Worm (Caenorhabditis elegans) whole organism, L4 larva: ENCODE results near the gene F58G11.4.

ENCODE experiments used
- F10B5.3 ChIP-seq: sonication (generic microtip); optimal IDR thresholded peaks from 2 replicates; lab custom pipeline; 2016; ENCODE audit warnings: mild to moderate bottlenecking, missing genetic modification characterization, missing compliant biosample characterization
- F44E2.7 ChIP-seq: fragments of 200-800 bp; sonication (Bioruptor generic); IDR thresholded peaks from 2 replicates; pipeline ENCODE4 v2.1.2; 2022; ENCODE audit warnings: missing genetic modification characterization, missing compliant biosample characterization
- R02D3.7 ChIP-seq: fragments of 150-350 bp; sonication (generic microtip); optimal IDR thresholded peaks from 3 replicates; lab custom pipeline; 2014; ENCODE audit warnings: missing biosample characterization, missing genetic modification characterization
- T26A8.4 ChIP-seq: fragments of 200-800 bp; sonication (Bioruptor generic); IDR thresholded peaks from 2 replicates; pipeline ENCODE4 v1.3.6; 2022; ENCODE audit warnings: missing genetic modification characterization, missing compliant biosample characterization
- Y105C5A.15 ChIP-seq: fragments of 200-800 bp; sonication (Bioruptor generic); IDR thresholded peaks from 2 replicates; pipeline ENCODE4 v1.3.6; 2022; ENCODE audit warnings: missing genetic modification characterization, missing compliant biosample characterization
- ZK546.5 ChIP-seq, 2 experiments: sonication (generic microtip); optimal IDR thresholded peaks; 2 replicates each; lab custom pipeline; 2017; ENCODE audit warnings: missing biosample characterization in 2 of 2, missing genetic modification characterization in 2 of 2
- aly-2 ChIP-seq: sonication (generic microtip); optimal IDR thresholded peaks from 2 replicates; lab custom pipeline; 2018; ENCODE audit warnings: missing biosample characterization, missing genetic modification characterization
- ama-1 ChIP-seq: fragments of 150-350 bp; optimal IDR thresholded peaks from 2 replicates; lab custom pipeline; 2014; ENCODE audit warnings: inconsistent platforms, mixed read lengths
- arid-1 ChIP-seq: fragments of 200-800 bp; sonication (Bioruptor generic); conservative IDR thresholded peaks from 2 replicates; pipeline ENCODE4 v1.3.6; 2022; ENCODE audit warnings: missing genetic modification reagents, missing genetic modification characterization, missing compliant biosample characterization
- ceh-32 ChIP-seq: sonication (generic microtip); optimal IDR thresholded peaks from 2 replicates; lab custom pipeline; 2016; ENCODE audit warnings: mild to moderate bottlenecking, missing genetic modification characterization, missing compliant biosample characterization; ENCODE audit not compliant: poor library complexity
- ces-1 ChIP-seq: fragments of 150-350 bp; sonication (generic microtip); optimal IDR thresholded peaks from 4 replicates; lab custom pipeline; 2014; ENCODE audit warnings: missing biosample characterization, missing genetic modification reagents, missing genetic modification characterization
- cey-2 ChIP-seq: sonication (generic microtip); optimal IDR thresholded peaks from 3 replicates; lab custom pipeline; 2017; ENCODE audit warnings: missing genetic modification characterization, mild to moderate bottlenecking, missing compliant biosample characterization, antibody characterized with exemption, borderline replicate concordance; ENCODE audit not compliant: insufficient read depth
- daf-16 ChIP-seq, 3 experiments: sonication (generic microtip); optimal IDR thresholded peaks; 2 replicates each; lab custom pipeline; 2016 to 2017; ENCODE audit warnings: missing genetic modification characterization in 3 of 3, missing genetic modification reagents in 3 of 3, mild to moderate bottlenecking in 2 of 3, missing compliant biosample characterization in 2 of 3, missing biosample characterization in 1 of 3, moderate library complexity in 1 of 3
- daf-19 ChIP-seq: fragments of 200-800 bp; sonication (Bioruptor generic); conservative IDR thresholded peaks from 2 replicates; pipeline ENCODE4 v1.3.6; 2022; ENCODE audit warnings: missing genetic modification characterization, missing compliant biosample characterization
- daf-8 ChIP-seq: fragments of 200-800 bp; sonication (Bioruptor generic); IDR thresholded peaks from 2 replicates; pipeline ENCODE4 v1.3.6; 2022; ENCODE audit warnings: missing genetic modification characterization, missing compliant biosample characterization
- dmd-6 ChIP-seq: fragments of 200-800 bp; sonication (Bioruptor generic); IDR thresholded peaks from 2 replicates; pipeline ENCODE4 v1.3.6; 2022; ENCODE audit warnings: missing genetic modification reagents, missing genetic modification characterization, missing compliant biosample characterization
- dmd-8 ChIP-seq: fragments of 200-800 bp; sonication (Bioruptor generic); IDR thresholded peaks from 2 replicates; pipeline ENCODE4 v1.3.6; 2022; ENCODE audit warnings: missing genetic modification characterization, missing compliant biosample characterization
- dpl-1 ChIP-seq: fragments of 150-350 bp; optimal IDR thresholded peaks from 2 replicates; lab custom pipeline; 2014; ENCODE audit warnings: missing biosample characterization, missing genetic modification reagents, missing genetic modification characterization
- duxl-1 ChIP-seq: sonication (generic microtip); optimal IDR thresholded peaks from 2 replicates; lab custom pipeline; 2016; ENCODE audit warnings: mild to moderate bottlenecking, missing genetic modification characterization, moderate library complexity, missing compliant biosample characterization; ENCODE audit not compliant: poor library complexity
- egl-43 ChIP-seq: fragments of 200-800 bp; sonication (Bioruptor generic); IDR thresholded peaks from 2 replicates; pipeline ENCODE4 v1.3.6; 2022; ENCODE audit warnings: missing genetic modification reagents, missing genetic modification characterization, missing compliant biosample characterization
- fkh-10 ChIP-seq: fragments of 150-350 bp; optimal IDR thresholded peaks from 2 replicates; lab custom pipeline; 2014; ENCODE audit warnings: missing biosample characterization, missing genetic modification reagents, missing genetic modification characterization
- hif-1 ChIP-seq, 2 experiments: sonication (generic microtip); optimal IDR thresholded peaks; 2 replicates each; lab custom pipeline; 2016 to 2017; ENCODE audit warnings: missing compliant biosample characterization in 2 of 2, missing genetic modification characterization in 2 of 2, missing genetic modification reagents in 2 of 2, missing genotype in 2 of 2, mild to moderate bottlenecking in 1 of 2
- hlh-30 ChIP-seq: sonication (generic microtip); optimal IDR thresholded peaks from 2 replicates; lab custom pipeline; 2017; ENCODE audit warnings: antibody characterized with exemption, mild to moderate bottlenecking, missing genetic modification characterization, missing compliant biosample characterization; ENCODE audit not compliant: insufficient read depth
- lim-7 ChIP-seq: fragments of 200-800 bp; sonication (Bioruptor generic); IDR thresholded peaks from 2 replicates; pipeline ENCODE4 v1.3.6; 2022; ENCODE audit warnings: missing genetic modification characterization, missing compliant biosample characterization
- lin-1 ChIP-seq: fragments of 200-800 bp; sonication (Bioruptor generic); IDR thresholded peaks from 2 replicates; pipeline ENCODE4 v1.3.6; 2022; ENCODE audit warnings: missing genetic modification reagents, missing genetic modification characterization, missing compliant biosample characterization
- lin-13 ChIP-seq: fragments of 150-350 bp; optimal IDR thresholded peaks from 2 replicates; lab custom pipeline; 2014; ENCODE audit warnings: missing biosample characterization, missing genetic modification reagents, missing genetic modification characterization
- lin-15B ChIP-seq: fragments of 150-350 bp; sonication (generic microtip); optimal IDR thresholded peaks from 3 replicates; lab custom pipeline; 2014; ENCODE audit warnings: missing biosample characterization, missing genetic modification characterization
- lin-38 ChIP-seq: fragments of 200-800 bp; sonication (Bioruptor generic); IDR thresholded peaks from 2 replicates; pipeline ENCODE4 v1.3.6; 2022; ENCODE audit warnings: missing genetic modification reagents, missing genetic modification characterization, missing compliant biosample characterization
- lsy-2 ChIP-seq, 2 experiments: fragments of 150-350 bp in 1 of 2; sonication (generic microtip) in 1 of 2; optimal IDR thresholded peaks; 2 replicates each; lab custom pipeline; 2014 to 2017; ENCODE audit warnings: missing biosample characterization in 2 of 2, missing genetic modification characterization in 2 of 2
- mdl-1 ChIP-seq, 2 experiments: fragments of 150-350 bp in 1 of 2; sonication (generic microtip) in 1 of 2; optimal IDR thresholded peaks; 2 replicates each; lab custom pipeline; 2014 to 2017; ENCODE audit warnings: missing biosample characterization in 2 of 2, missing genetic modification characterization in 2 of 2
- mdt-29 ChIP-seq: fragments of 200-800 bp; sonication (Bioruptor generic); IDR thresholded peaks from 2 replicates; pipeline ENCODE4 v1.3.6; 2022; ENCODE audit warnings: missing genetic modification reagents, missing genetic modification characterization, missing compliant biosample characterization
- mxl-2 ChIP-seq: fragments of 200-800 bp; sonication (Bioruptor generic); conservative IDR thresholded peaks from 2 replicates; pipeline ENCODE4 v1.3.6; 2022; ENCODE audit warnings: missing genetic modification reagents, missing genetic modification characterization, missing compliant biosample characterization
- nhr-111 ChIP-seq: fragments of 200-800 bp; sonication (Bioruptor generic); optimal IDR thresholded peaks from 2 replicates; lab custom pipeline; 2018; ENCODE audit warnings: mild to moderate bottlenecking, missing genetic modification characterization, missing compliant biosample characterization
- nhr-42 ChIP-seq: fragments of 200-800 bp; sonication (Bioruptor generic); IDR thresholded peaks from 2 replicates; pipeline ENCODE4 v1.3.6; 2022; ENCODE audit warnings: missing genetic modification characterization, missing compliant biosample characterization
- nhr-48 ChIP-seq: sonication (generic microtip); optimal IDR thresholded peaks from 2 replicates; lab custom pipeline; 2016; ENCODE audit warnings: mild to moderate bottlenecking, missing genetic modification characterization, missing compliant biosample characterization
- nhr-77 ChIP-seq: fragments of 150-350 bp; optimal IDR thresholded peaks from 2 replicates; lab custom pipeline; 2014; ENCODE audit warnings: missing biosample characterization, missing genetic modification characterization
- pha-4 ChIP-seq, 2 experiments: fragments of 150-350 bp in 1 of 2; fragments of 200-800 bp in 1 of 2; sonication (Bioruptor generic) in 1 of 2; IDR thresholded peaks in 1 of 2; optimal IDR thresholded peaks in 1 of 2; 2 replicates each; pipeline versions ENCODE4 v1.3.6 to Lab custom; 2014 to 2022; ENCODE audit warnings: missing genetic modification characterization in 2 of 2, missing genetic modification reagents in 2 of 2, missing biosample characterization in 1 of 2, missing compliant biosample characterization in 1 of 2
- pqm-1 ChIP-seq: sonication (generic microtip); optimal IDR thresholded peaks from 2 replicates; lab custom pipeline; 2017; ENCODE audit warnings: missing biosample characterization, missing genetic modification characterization
- sdz-12 ChIP-seq: fragments of 200-800 bp; sonication (Bioruptor generic); optimal IDR thresholded peaks from 2 replicates; lab custom pipeline; 2018; ENCODE audit warnings: mild to moderate bottlenecking, missing genetic modification characterization, missing compliant biosample characterization
- skn-1 ChIP-seq: fragments of 150-350 bp; optimal IDR thresholded peaks from 2 replicates; lab custom pipeline; 2014; ENCODE audit warnings: missing biosample characterization, missing genetic modification characterization
- snpc-1.2 ChIP-seq: fragments of 200-800 bp; sonication (Bioruptor generic); IDR thresholded peaks from 2 replicates; pipeline ENCODE4 v1.3.6; 2022; ENCODE audit warnings: missing genetic modification reagents, missing genetic modification characterization, missing compliant biosample characterization
- spr-3 ChIP-seq: fragments of 200-800 bp; sonication (Bioruptor generic); optimal IDR thresholded peaks from 2 replicates; lab custom pipeline; 2018; ENCODE audit warnings: mild to moderate bottlenecking, missing genetic modification characterization, missing compliant biosample characterization
- unc-62 ChIP-seq, 3 experiments: fragments of 150-350 bp in 1 of 3; sonication (generic microtip); optimal IDR thresholded peaks in 2 of 3; peaks in 1 of 3; 1 replicate in 1 of 3; 2 replicates in 2 of 3; lab custom pipeline; 2014 to 2017; ENCODE audit warnings: missing biosample characterization in 3 of 3, missing genetic modification characterization in 3 of 3, missing genetic modification reagents in 3 of 3, missing genotype in 1 of 3
- vab-7 ChIP-seq: fragments of 200-800 bp; sonication (Bioruptor generic); IDR thresholded peaks from 2 replicates; pipeline ENCODE4 v1.3.6; 2022; ENCODE audit warnings: missing genetic modification reagents, missing genetic modification characterization, missing compliant biosample characterization
- zip-11 ChIP-seq: fragments of 200-800 bp; sonication (Bioruptor generic); IDR thresholded peaks from 2 replicates; pipeline ENCODE4 v1.3.6; 2022; ENCODE audit warnings: missing genetic modification characterization, missing compliant biosample characterization
- ztf-11 ChIP-seq: fragments of 150-350 bp; optimal IDR thresholded peaks from 2 replicates; lab custom pipeline; 2014; ENCODE audit warnings: missing biosample characterization, missing genetic modification characterization

F58G11.4 gene

DNA sequence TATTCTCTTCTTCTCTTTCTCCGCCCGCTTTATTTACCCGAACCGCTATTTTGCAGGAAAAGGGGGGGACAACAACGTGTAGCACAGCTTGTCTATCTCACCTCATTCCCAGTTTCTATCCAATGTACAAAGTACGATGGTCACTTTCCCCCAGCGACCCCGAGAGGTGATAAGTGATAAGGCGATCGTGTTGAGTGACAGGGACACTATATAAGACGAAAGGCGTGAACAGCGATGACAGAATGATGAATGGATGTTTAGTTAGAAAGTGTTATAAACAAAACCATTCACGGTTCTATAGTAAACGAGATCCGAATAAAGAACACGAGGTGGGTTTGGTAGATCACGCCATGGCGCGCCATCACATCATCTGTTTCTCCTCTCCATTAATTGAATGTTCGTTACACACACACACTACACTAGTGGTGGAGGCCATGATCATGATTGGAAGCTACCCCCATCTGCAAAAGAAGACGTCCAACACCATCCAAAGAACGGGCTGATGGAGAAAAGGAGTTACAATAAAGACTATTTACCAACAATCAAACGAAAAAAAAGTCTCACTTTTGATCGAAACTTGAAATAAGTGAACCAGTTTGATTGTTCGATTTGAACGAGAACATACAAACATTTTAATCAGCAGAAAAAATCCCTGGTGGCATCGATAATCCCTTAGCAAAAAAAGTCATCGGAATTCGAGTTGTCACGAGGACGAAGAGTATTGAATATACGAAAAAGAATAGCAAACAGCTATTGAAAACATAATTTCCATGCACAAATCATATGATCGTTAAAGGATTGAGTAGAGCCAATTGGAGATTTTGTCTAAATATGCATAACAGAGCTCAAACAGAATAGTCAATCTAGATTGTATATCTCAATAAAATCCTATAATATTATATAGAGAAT is 15.8 kb upstream of the F58G11.4 start (continued):
- TF ChIP-seq snpc-1.2 (GFP tag; lab: Robert Waterston, UW) (no peak), dmd-6 (GFP tag; lab: Robert Waterston, UW) (peak; percentile 86), dpl-1 (GFP tag; lab: Kevin White, UChicago) (peak; percentile 40), ceh-32 (tag; lab: Kevin White, UChicago) (no peak), lin-1 (GFP tag; lab: Robert Waterston, UW) (peak; percentile 70), nhr-42 (GFP tag; lab: Robert Waterston, UW) (0 out of 2 replicates have a peak, but pooled peaks have one; percentile 32), sdz-12 (GFP tag; lab: Kevin White, UChicago) (no peak), hif-1 (tag; optimal IDR thresholded peaks at IDR 0.05; lab: Kevin White, UChicago) (peak; percentile 6 to 44), nhr-77 (tag; lab: Kevin White, UChicago) (peak; percentile 66), F10B5.3 (tag; lab: Kevin White, UChicago) (no peak), lin-13 (GFP tag; lab: Kevin White, UChicago) (peak; percentile 77), ztf-11 (tag; lab: Kevin White, UChicago) (no peak), ama-1 (lab: Kevin White, UChicago) (peak; percentile 91), Y105C5A.15 (0 out of 2 replicates have a peak, but pooled peaks have one; percentile 44), ZK546.5 (tag; optimal IDR thresholded peaks at IDR 0.05; lab: Kevin White, UChicago) (no peak), nhr-111 (no peak), duxl-1 (tag; lab: Kevin White, UChicago) (peak; percentile 8), lim-7 (GFP tag; lab: Robert Waterston, UW) (0 out of 2 replicates have a peak, but pooled peaks have one; percentile 35), lin-38 (GFP tag; lab: Robert Waterston, UW) (peak; percentile 6; the same call in 1 of the 2 replicates), skn-1 (tag; lab: Kevin White, UChicago) (no peak), vab-7 (no peak), aly-2 (tag; lab: Kevin White, UChicago) (no peak), F44E2.7 (GFP tag; lab: Robert Waterston, UW) (no peak), daf-19 (GFP tag; lab: Robert Waterston, UW) (no peak), arid-1 (GFP tag; lab: Robert Waterston, UW) (no peak; the same call in 1 of the 2 replicates), pha-4 (GFP tag; IDR thresholded peaks at IDR 0.05; lab: Robert Waterston, UW) (peak; percentile 14), pha-4 (tag; optimal IDR thresholded peaks at IDR 0.05; lab: Kevin White, UChicago) (no peak), mdt-29 (GFP tag; lab: Robert Waterston, UW) (peak; percentile 74), daf-16 (GFP tag; optimal IDR thresholded peaks at IDR 0.05; lab: Kevin White, UChicago) (peak in 1 of 2 experiments; percentile 63), daf-16 (tag; optimal IDR thresholded peaks at IDR 0.05; lab: Kevin White, UChicago) (peak; percentile 91), lsy-2 (tag; optimal IDR thresholded peaks at IDR 0.05; lab: Kevin White, UChicago) (peak; percentile 46 to 51), spr-3 (peak; percentile 29), fkh-10 (GFP tag; lab: Kevin White, UChicago) (no peak), dmd-8 (GFP tag; lab: Robert Waterston, UW) (no peak), ces-1 (GFP tag; lab: Kevin White, UChicago) (no peak), T26A8.4 (GFP tag; lab: Robert Waterston, UW) (peak; percentile 38; the same call in 1 of the 2 replicates), nhr-48 (peak; percentile 89), pqm-1 (tag; lab: Kevin White, UChicago) (peak; percentile 29), hlh-30 (tag; lab: Kevin White, UChicago) (peak; percentile 83), lin-15B (no peak), zip-11 (GFP tag; lab: Robert Waterston, UW) (no peak), R02D3.7 (tag; lab: Kevin White, UChicago) (no peak), mdl-1 (tag; optimal IDR thresholded peaks at IDR 0.05; lab: Kevin White, UChicago) (peak; percentile 72 to 93), unc-62 (GFP tag; optimal IDR thresholded peaks at IDR 0.05 in 1 of 2; lab: Kevin White, UChicago) (peak in 1 of 2 experiments; percentile 92), unc-62 (tag; optimal IDR thresholded peaks at IDR 0.05; lab: Kevin White, UChicago) (no peak), cey-2 (tag; lab: Kevin White, UChicago) (peak; percentile 77), daf-8 (no peak), egl-43 (GFP tag; lab: Robert Waterston, UW) (no peak), mxl-2 (GFP tag; lab: Robert Waterston, UW) (0 out of 2 replicates have a peak, but pooled peaks have one; percentile 7)
